Worm (Caenorhabditis elegans) whole organism, L4 larva: ENCODE results near the gene alh-3.

Source experiments
- aly-2 ChIP-seq: sonication (generic microtip); optimal IDR thresholded peaks from 2 replicates; lab custom pipeline; 2018; ENCODE audit warnings: missing biosample characterization, missing genetic modification characterization
- ceh-28 ChIP-seq: fragments of 150-350 bp; optimal IDR thresholded peaks from 2 replicates; lab custom pipeline; 2014; ENCODE audit warnings: missing biosample characterization, missing genetic modification reagents, missing genetic modification characterization
- ceh-32 ChIP-seq: sonication (generic microtip); optimal IDR thresholded peaks from 2 replicates; lab custom pipeline; 2016; ENCODE audit warnings: mild to moderate bottlenecking, missing genetic modification characterization, missing compliant biosample characterization; ENCODE audit not compliant: poor library complexity
- ceh-82 ChIP-seq: sonication (generic microtip); optimal IDR thresholded peaks from 2 replicates; lab custom pipeline; 2017; ENCODE audit warnings: missing biosample characterization, missing genetic modification characterization
- daf-12 ChIP-seq: fragments of 150-350 bp; optimal IDR thresholded peaks from 2 replicates; lab custom pipeline; 2014; ENCODE audit warnings: missing biosample characterization, missing genetic modification reagents, missing genetic modification characterization
- fos-1 ChIP-seq: fragments of 150-350 bp; optimal IDR thresholded peaks from 2 replicates; lab custom pipeline; 2014; ENCODE audit warnings: missing biosample characterization, missing genetic modification characterization
- lir-3 ChIP-seq: sonication (generic microtip); optimal IDR thresholded peaks from 2 replicates; lab custom pipeline; 2016; ENCODE audit warnings: mild to moderate bottlenecking, missing genetic modification characterization, missing compliant biosample characterization
- mdl-1 ChIP-seq, 2 experiments: fragments of 150-350 bp in 1 of 2; sonication (generic microtip) in 1 of 2; optimal IDR thresholded peaks; 2 replicates each; lab custom pipeline; 2014 to 2017; ENCODE audit warnings: missing biosample characterization in 2 of 2, missing genetic modification characterization in 2 of 2
- mxl-2 ChIP-seq: fragments of 200-800 bp; sonication (Bioruptor generic); conservative IDR thresholded peaks from 2 replicates; pipeline ENCODE4 v1.3.6; 2022; ENCODE audit warnings: missing genetic modification reagents, missing genetic modification characterization, missing compliant biosample characterization
- nhr-10 ChIP-seq: fragments of 150-350 bp; optimal IDR thresholded peaks from 2 replicates; lab custom pipeline; 2014; ENCODE audit warnings: missing biosample characterization, missing genetic modification characterization
- pqm-1 ChIP-seq: sonication (generic microtip); optimal IDR thresholded peaks from 2 replicates; lab custom pipeline; 2017; ENCODE audit warnings: missing biosample characterization, missing genetic modification characterization

DNA sequence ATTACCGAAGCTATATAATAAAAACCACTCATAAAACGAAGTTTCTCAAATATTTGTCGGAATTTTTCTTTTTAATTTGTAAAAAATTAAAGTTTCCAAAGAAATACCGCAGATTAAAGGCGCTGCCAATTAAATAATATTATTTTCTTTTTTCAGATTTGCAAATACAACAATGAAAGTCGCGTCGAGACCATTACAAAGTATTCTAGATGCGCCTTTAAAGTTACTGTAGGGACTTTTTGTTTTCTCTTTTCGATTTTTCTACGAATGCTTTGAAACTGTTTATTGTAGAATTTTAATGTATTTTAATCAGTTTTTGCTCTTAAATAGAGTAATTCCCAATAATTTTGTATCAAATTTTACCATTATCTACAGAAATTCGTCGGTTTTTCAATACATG is 15.8 kb downstream of the alh-3 start:
- TF ChIP-seq mdl-1 (tag; optimal IDR thresholded peaks at IDR 0.05; lab: Kevin White, UChicago) (no peak), fos-1 (tag; lab: Kevin White, UChicago) (no peak), ceh-32 (tag; lab: Kevin White, UChicago) (no peak), mxl-2 (no peak), lir-3 (tag; lab: Kevin White, UChicago) (no peak), ceh-82 (tag; lab: Kevin White, UChicago) (no peak), ceh-28 (tag; lab: Kevin White, UChicago) (no peak), pqm-1 (tag; lab: Kevin White, UChicago) (no peak), aly-2 (tag; lab: Kevin White, UChicago) (no peak), daf-12 (tag; lab: Kevin White, UChicago) (no peak), nhr-10 (tag; lab: Kevin White, UChicago) (no peak)
